Worm (Caenorhabditis elegans): Measurements from ENCODE around the gene F53F4.4.

F53F4.4 gene

ce11 chrV:13556746-13557145 lies 36.4 kb upstream of the F53F4.4 start, which contains the start of gene cav-2:
Gene cav-2 (plus strand): TSS chrV:13557104.
- TF ChIP-seq nhr-19 (GFP tag; conservative IDR thresholded peaks at IDR 0.05), result peak; percentile 88
- peak; percentile 82 for TF ChIP-seq lin-14 (GFP tag; optimal IDR thresholded peaks at IDR 0.05)
- no peak for TF ChIP-seq unc-30 (tag; optimal IDR thresholded peaks at IDR 0.05)
- TF ChIP-seq pqm-1 (tag; optimal IDR thresholded peaks at IDR 0.05), result peak; percentile 86
- peak; percentile 64 for TF ChIP-seq ceh-8 (GFP tag; optimal IDR thresholded peaks at IDR 0.05)
- no peak for TF ChIP-seq aly-2 (tag; optimal IDR thresholded peaks at IDR 0.05)
- TF ChIP-seq sup-37 (GFP tag; optimal IDR thresholded peaks at IDR 0.05), result peak; percentile 28
- TF ChIP-seq dsc-1 (tag; optimal IDR thresholded peaks at IDR 0.05), result peak; percentile 96
- TF ChIP-seq nhr-90 (tag; optimal IDR thresholded peaks at IDR 0.05; ENCODE audit: poor library complexity), result peak; percentile 93
- no peak for TF ChIP-seq aha-1 (tag; optimal IDR thresholded peaks at IDR 0.05)
- peak; percentile 79 for TF ChIP-seq isw-1 (GFP tag; IDR thresholded peaks at IDR 0.05)
- TF ChIP-seq blmp-1 (tag; optimal IDR thresholded peaks at IDR 0.05), result peak; percentile 46
- TF ChIP-seq xbp-1 (tag; optimal IDR thresholded peaks at IDR 0.05), result peak; percentile 88
- TF ChIP-seq unc-62 (GFP tag; optimal IDR thresholded peaks at IDR 0.05), result no peak
- TF ChIP-seq fkh-8 (tag; optimal IDR thresholded peaks at IDR 0.05), result peak; percentile 76
- TF ChIP-seq vab-15 (tag; optimal IDR thresholded peaks at IDR 0.05), result peak; percentile 70
- peak; percentile 99 for TF ChIP-seq pax-3 (tag; optimal IDR thresholded peaks at IDR 0.05)
- peak; percentile 10 for TF ChIP-seq nhr-77 (tag; optimal IDR thresholded peaks at IDR 0.05)
- no peak for TF ChIP-seq tlp-1 (tag; optimal IDR thresholded peaks at IDR 0.05)
- TF ChIP-seq nhr-47 (tag; optimal IDR thresholded peaks at IDR 0.05), result peak; percentile 91
- peak; percentile 61 for TF ChIP-seq hlh-4 (tag; optimal IDR thresholded peaks at IDR 0.05)
- peak; percentile 97 for TF ChIP-seq ceh-90 (tag; optimal IDR thresholded peaks at IDR 0.05)
- peak; percentile 66 for TF ChIP-seq jun-1 (tag; optimal IDR thresholded peaks at IDR 0.05)
- TF ChIP-seq tbx-2 (tag; optimal IDR thresholded peaks at IDR 0.05), result peak; percentile 92
- TF ChIP-seq irx-1 (tag; optimal IDR thresholded peaks at IDR 0.05), result peak; percentile 95
- peak in 1 of 2 experiments; percentile 97 for TF ChIP-seq ztf-11 (tag; optimal IDR thresholded peaks at IDR 0.05)
- TF ChIP-seq ces-1 (GFP tag; optimal IDR thresholded peaks at IDR 0.05), result no peak
- TF ChIP-seq Y116A8C.19 (tag; optimal IDR thresholded peaks at IDR 0.05; ENCODE audit: borderline replicate concordance), result peak; percentile 66
- no peak for TF ChIP-seq sptf-1 (tag; optimal IDR thresholded peaks at IDR 0.05)
- peak; percentile 33 for TF ChIP-seq hlh-17 (GFP tag; optimal IDR thresholded peaks at IDR 0.05; ENCODE audit: borderline replicate concordance)
- no peak for TF ChIP-seq ama-1 (optimal IDR thresholded peaks at IDR 0.05)
- peak; percentile 86 for TF ChIP-seq unc-98 (GFP tag; IDR thresholded peaks at IDR 0.05)
- TF ChIP-seq fkh-10 (GFP tag; optimal IDR thresholded peaks at IDR 0.05), result no peak
- no peak for TF ChIP-seq nhr-76 (tag; optimal IDR thresholded peaks at IDR 0.05)
- peak; percentile 68 for TF ChIP-seq lin-39 (tag; optimal IDR thresholded peaks at IDR 0.05)
- TF ChIP-seq swsn-7 (tag; optimal IDR thresholded peaks at IDR 0.05), result peak; percentile 86
- no peak for TF ChIP-seq mef-2 (tag; optimal IDR thresholded peaks at IDR 0.05)
- peak; percentile 33 for TF ChIP-seq snpc-4 (tag; optimal IDR thresholded peaks at IDR 0.05)
- peak; percentile 92 to 99 (median 96) for TF ChIP-seq dpl-1 (GFP tag; optimal IDR thresholded peaks at IDR 0.05)
- no peak for TF ChIP-seq zag-1 (tag; optimal IDR thresholded peaks at IDR 0.05)
- TF ChIP-seq mdl-1 (tag; optimal IDR thresholded peaks at IDR 0.05), result peak in 1 of 2 experiments; percentile 50
- 0 out of 2 replicates have a peak, but pooled peaks have one; percentile 29 for TF ChIP-seq ceh-88 (GFP tag; IDR thresholded peaks at IDR 0.05)
- no peak for TF ChIP-seq ceh-63 (GFP tag; optimal IDR thresholded peaks at IDR 0.05)
- TF ChIP-seq efl-3 (GFP tag; optimal IDR thresholded peaks at IDR 0.05), result peak; percentile 61
- peak; percentile 89 to 97 for TF ChIP-seq efl-1 (optimal IDR thresholded peaks at IDR 0.05)
- peak; percentile 97 to 99 for TF ChIP-seq efl-1 (GFP tag; optimal IDR thresholded peaks at IDR 0.05 in 1 of 2)
- peak; percentile 94 for TF ChIP-seq egl-13 (tag; optimal IDR thresholded peaks at IDR 0.05)
- peak; percentile 68 for TF ChIP-seq mep-1 (tag; optimal IDR thresholded peaks at IDR 0.05)
- peak; percentile 56 for TF ChIP-seq nhr-237 (tag; optimal IDR thresholded peaks at IDR 0.05)
- TF ChIP-seq nhr-84 (tag; optimal IDR thresholded peaks at IDR 0.05), result no peak
- peak; percentile 96 for TF ChIP-seq lir-3 (tag; optimal IDR thresholded peaks at IDR 0.05; ENCODE audit: poor library complexity)
- TF ChIP-seq ceh-82 (tag; optimal IDR thresholded peaks at IDR 0.05), result peak; percentile 67 to 79 (median 76)
- TF ChIP-seq nhr-20 (tag; optimal IDR thresholded peaks at IDR 0.05), result peak; percentile 91
- peak; percentile 63 for TF ChIP-seq C16A3.4 (tag; optimal IDR thresholded peaks at IDR 0.05)
